Fruit fly (Drosophila melanogaster) whole organism, embryonic: ENCODE data around the gene CG13842.

Experiments used
- Bdp1 ChIP-seq: fragments of 200-800 bp; sonication (Bioruptor generic); optimal IDR thresholded peaks from 3 replicates; lab custom pipeline; 2016; ENCODE audit warnings: missing biosample characterization, missing genetic modification characterization
- CG10147 ChIP-seq: fragments of 200-800 bp; sonication (Bioruptor generic); optimal IDR thresholded peaks from 2 replicates; lab custom pipeline; 2019; ENCODE audit warnings: missing biosample characterization, mild to moderate bottlenecking, missing genetic modification characterization, moderate library complexity
- CG1024 ChIP-seq: fragments of 200-800 bp; sonication (Bioruptor generic); IDR thresholded peaks from 2 replicates; pipeline ENCODE4 v1.3.6; 2022; ENCODE audit warnings: missing biosample characterization, missing genetic modification characterization
- CG12219 ChIP-seq: fragments of 200-800 bp; sonication (Bioruptor generic); optimal IDR thresholded peaks from 3 replicates; lab custom pipeline; 2018; ENCODE audit warnings: missing biosample characterization, mild to moderate bottlenecking, missing genetic modification characterization
- CG13296 ChIP-seq: fragments of 200-800 bp; sonication (Bioruptor generic); optimal IDR thresholded peaks from 3 replicates; lab custom pipeline; 2018; ENCODE audit warnings: missing biosample characterization, mild to moderate bottlenecking, missing genetic modification characterization
- CG15011 ChIP-seq: fragments of 200-800 bp; sonication (Bioruptor generic); optimal IDR thresholded peaks from 3 replicates; lab custom pipeline; 2018; ENCODE audit warnings: missing biosample characterization, mild to moderate bottlenecking, missing genetic modification characterization
- CG15073 ChIP-seq: fragments of 200-800 bp; sonication (Bioruptor generic); optimal IDR thresholded peaks from 2 replicates; lab custom pipeline; 2016; ENCODE audit warnings: missing biosample characterization, missing genetic modification characterization
- CG17802 ChIP-seq: fragments of 200-800 bp; sonication (Bioruptor generic); optimal IDR thresholded peaks from 2 replicates; lab custom pipeline; 2018; ENCODE audit warnings: missing biosample characterization, mild to moderate bottlenecking, missing genetic modification characterization, moderate library complexity
- CG18011 ChIP-seq: fragments of 200-800 bp; sonication (Bioruptor generic); optimal IDR thresholded peaks from 2 replicates; lab custom pipeline; 2017; ENCODE audit warnings: missing biosample characterization, missing genetic modification characterization, mild to moderate bottlenecking, moderate library complexity, missing genotype
- CG18262 ChIP-seq: fragments of 200-800 bp; optimal IDR thresholded peaks from 3 replicates; lab custom pipeline; 2019; ENCODE audit warnings: missing biosample characterization, mild to moderate bottlenecking, missing genetic modification characterization, moderate library complexity
- CG34224 ChIP-seq: fragments of 200-800 bp; sonication (Bioruptor generic); IDR thresholded peaks from 3 replicates; pipeline ENCODE4 v1.3.6; 2022; ENCODE audit warnings: missing biosample characterization, missing genetic modification characterization; ENCODE audit not compliant: partially characterized antibody
- CG34376 ChIP-seq: fragments of 200-800 bp; sonication (Bioruptor generic); optimal IDR thresholded peaks from 2 replicates; lab custom pipeline; 2018; ENCODE audit warnings: missing biosample characterization, mild to moderate bottlenecking, missing genetic modification characterization
- CG4282 ChIP-seq: fragments of 200-800 bp; sonication (Bioruptor generic); optimal IDR thresholded peaks from 2 replicates; lab custom pipeline; 2016; ENCODE audit warnings: missing biosample characterization, missing genetic modification characterization
- CG4730 ChIP-seq: fragments of 200-800 bp; sonication (Bioruptor generic); IDR thresholded peaks from 2 replicates; pipeline ENCODE4 v1.3.6; 2022; ENCODE audit warnings: missing biosample characterization, missing genetic modification characterization
- CG6683 ChIP-seq: fragments of 200-800 bp; sonication (Bioruptor generic); optimal IDR thresholded peaks from 2 replicates; lab custom pipeline; 2017; ENCODE audit warnings: missing biosample characterization, mild to moderate bottlenecking, missing genetic modification characterization, missing genetic modification reagents
- CG7372 ChIP-seq: fragments of 200-800 bp; sonication (Bioruptor generic); IDR thresholded peaks from 2 replicates; pipeline ENCODE4 v1.3.6; 2022; ENCODE audit warnings: missing biosample characterization, missing genetic modification characterization
- CG7786 ChIP-seq: fragments of 200-800 bp; sonication (Bioruptor generic); optimal IDR thresholded peaks from 2 replicates; lab custom pipeline; 2016; ENCODE audit warnings: missing biosample characterization, missing genetic modification characterization
- CG9817 ChIP-seq: fragments of 200-800 bp; sonication (Bioruptor generic); optimal IDR thresholded peaks from 2 replicates; lab custom pipeline; 2018; ENCODE audit warnings: missing biosample characterization, mild to moderate bottlenecking, missing genetic modification characterization, moderate library complexity
- CkIIα-i1 ChIP-seq: fragments of 200-800 bp; sonication (Bioruptor generic); IDR thresholded peaks from 2 replicates; pipeline ENCODE4 v1.3.6; 2022; ENCODE audit warnings: missing biosample characterization, missing genetic modification characterization
- D19A ChIP-seq: fragments of 200-800 bp; optimal IDR thresholded peaks from 3 replicates; lab custom pipeline; 2019; ENCODE audit warnings: missing biosample characterization, mild to moderate bottlenecking, missing genetic modification characterization, moderate library complexity
- Dek ChIP-seq: fragments of 200-800 bp; sonication (Bioruptor generic); optimal IDR thresholded peaks from 3 replicates; lab custom pipeline; 2019; ENCODE audit warnings: missing biosample characterization, mild to moderate bottlenecking, missing genetic modification characterization, moderate library complexity
- Dll ChIP-seq: fragments of 200-800 bp; sonication (Bioruptor generic); IDR thresholded peaks from 4 replicates; pipeline ENCODE4 v1.3.6; 2022; ENCODE audit warnings: missing biosample characterization, missing genetic modification characterization; ENCODE audit not compliant: partially characterized antibody
- Doc2 ChIP-seq: fragments of 200-800 bp; sonication (Bioruptor generic); IDR thresholded peaks from 2 replicates; pipeline ENCODE4 v1.3.6; 2022; ENCODE audit warnings: missing biosample characterization, missing genetic modification characterization
- ERR ChIP-seq: fragments of 200-800 bp; sonication (Bioruptor generic); optimal IDR thresholded peaks from 2 replicates; lab custom pipeline; 2016; ENCODE audit warnings: missing biosample characterization, missing genetic modification characterization
- Ets65A ChIP-seq: fragments of 200-800 bp; sonication (Bioruptor generic); peaks from one replicate; lab custom pipeline; 2016; ENCODE audit warnings: missing biosample characterization, missing genetic modification characterization
- Gug ChIP-seq: fragments of 200-800 bp; sonication (Bioruptor generic); IDR thresholded peaks from 4 replicates; pipeline ENCODE4 v1.3.6; 2022; ENCODE audit warnings: missing biosample characterization, missing genetic modification characterization
- HmgZ ChIP-seq: fragments of 200-800 bp; sonication (Bioruptor generic); optimal IDR thresholded peaks from 2 replicates; lab custom pipeline; 2018; ENCODE audit warnings: missing biosample characterization, mild to moderate bottlenecking, missing genetic modification characterization
- Hsf ChIP-seq: fragments of 200-800 bp; sonication (Bioruptor generic); optimal IDR thresholded peaks from 3 replicates; lab custom pipeline; 2016; ENCODE audit warnings: missing biosample characterization, missing genetic modification characterization
- Med ChIP-seq: fragments of 200-800 bp; sonication (Bioruptor generic); peaks from one replicate; lab custom pipeline; 2016; ENCODE audit warnings: missing biosample characterization, missing genetic modification characterization, mild to moderate bottlenecking, inconsistent platforms, moderate library complexity
- NC2α ChIP-seq: fragments of 200-800 bp; sonication (Bioruptor generic); optimal IDR thresholded peaks from 2 replicates; lab custom pipeline; 2016; ENCODE audit warnings: missing biosample characterization, missing genetic modification characterization
- Nf-YB ChIP-seq: fragments of 200-800 bp; sonication (Bioruptor generic); optimal IDR thresholded peaks from 3 replicates; lab custom pipeline; 2019; ENCODE audit warnings: missing biosample characterization, mild to moderate bottlenecking, missing genetic modification characterization, moderate library complexity
- Sin3A ChIP-seq: fragments of >200 bp; optimal IDR thresholded peaks from 2 replicates; lab custom pipeline; 2018
- Spps ChIP-seq: fragments of 200-800 bp; sonication (Bioruptor generic); optimal IDR thresholded peaks from 2 replicates; lab custom pipeline; 2018; ENCODE audit warnings: missing biosample characterization, mild to moderate bottlenecking, missing genetic modification characterization
- bab2 ChIP-seq: fragments of 200-800 bp; sonication (Bioruptor generic); optimal IDR thresholded peaks from 2 replicates; lab custom pipeline; 2016; ENCODE audit warnings: missing biosample characterization, missing genetic modification characterization
- cas ChIP-seq: fragments of 200-800 bp; sonication (Bioruptor generic); IDR thresholded peaks from 2 replicates; pipeline ENCODE4 v1.3.6; 2022; ENCODE audit warnings: missing biosample characterization, missing genetic modification characterization
- dati ChIP-seq: fragments of 200-800 bp; sonication (Bioruptor generic); IDR thresholded peaks from 2 replicates; pipeline ENCODE4 v1.3.6; 2022; ENCODE audit warnings: missing biosample characterization, missing genetic modification characterization
- eve ChIP-seq, 2 experiments: fragments of >200 bp; optimal IDR thresholded peaks; 2 replicates each; lab custom pipeline; 2017; ENCODE audit warnings: missing biosample characterization in 2 of 2, missing genetic modification characterization in 2 of 2
- gcm2 ChIP-seq: fragments of 200-800 bp; sonication (Bioruptor generic); optimal IDR thresholded peaks from 2 replicates; lab custom pipeline; 2016; ENCODE audit warnings: missing biosample characterization, missing genetic modification characterization
- hb ChIP-seq: fragments of 200-800 bp; sonication (Bioruptor generic); IDR thresholded peaks from 3 replicates; pipeline ENCODE4 v1.3.6; 2022; ENCODE audit warnings: missing biosample characterization, missing genetic modification characterization; ENCODE audit not compliant: partially characterized antibody
- hth ChIP-seq: fragments of >200 bp; optimal IDR thresholded peaks from 2 replicates; lab custom pipeline; 2017; ENCODE audit warnings: inconsistent platforms
- lov ChIP-seq, 2 experiments: fragments of 200-800 bp in 1 of 2; fragments of >200 bp in 1 of 2; sonication (Bioruptor generic) in 1 of 2; IDR thresholded peaks in 1 of 2; optimal IDR thresholded peaks in 1 of 2; 2 replicates in 1 of 2; 3 replicates in 1 of 2; pipeline versions ENCODE4 v1.3.6 to Lab custom; 2017 to 2022; ENCODE audit warnings: missing biosample characterization in 1 of 2, missing genetic modification characterization in 1 of 2
- mirr ChIP-seq: fragments of 200-800 bp; sonication (Bioruptor generic); optimal IDR thresholded peaks from 3 replicates; lab custom pipeline; 2018; ENCODE audit warnings: missing biosample characterization, mild to moderate bottlenecking, missing genetic modification characterization
- oc ChIP-seq: fragments of 200-800 bp; sonication (Bioruptor generic); optimal IDR thresholded peaks from 2 replicates; lab custom pipeline; 2018; ENCODE audit warnings: missing biosample characterization, mild to moderate bottlenecking, missing genetic modification characterization, moderate library complexity
- org-1 ChIP-seq: fragments of 200-800 bp; sonication (Bioruptor generic); optimal IDR thresholded peaks from 2 replicates; lab custom pipeline; 2017; ENCODE audit warnings: missing biosample characterization, missing genetic modification characterization
- prd ChIP-seq, 3 experiments: fragments of >200 bp in 2 of 3; fragments of 200-800 bp in 1 of 3; sonication (Bioruptor generic) in 1 of 3; optimal IDR thresholded peaks in 2 of 3; IDR thresholded peaks in 1 of 3; 2 replicates in 2 of 3; 3 replicates in 1 of 3; pipeline versions ENCODE4 v1.3.6 to Lab custom; 2017 to 2022; ENCODE audit warnings: missing biosample characterization in 1 of 3, missing genetic modification characterization in 1 of 3
- pzg ChIP-seq: fragments of 200-800 bp; sonication (Bioruptor generic); optimal IDR thresholded peaks from 3 replicates; lab custom pipeline; 2018; ENCODE audit warnings: missing biosample characterization, mild to moderate bottlenecking, missing genetic modification characterization, moderate library complexity
- repo ChIP-seq: fragments of 200-800 bp; sonication (Bioruptor generic); optimal IDR thresholded peaks from 2 replicates; lab custom pipeline; 2016; ENCODE audit warnings: missing biosample characterization, missing genetic modification characterization
- sob ChIP-seq: fragments of 200-800 bp; sonication (Bioruptor generic); IDR thresholded peaks from 2 replicates; pipeline ENCODE4 v1.3.6; 2022; ENCODE audit warnings: missing biosample characterization, missing genetic modification characterization
- stwl ChIP-seq: fragments of 200-800 bp; sonication (Bioruptor generic); optimal IDR thresholded peaks from 3 replicates; lab custom pipeline; 2018; ENCODE audit warnings: missing biosample characterization, mild to moderate bottlenecking, missing genetic modification characterization, moderate library complexity
- tio ChIP-seq: fragments of 200-800 bp; sonication (Bioruptor generic); optimal IDR thresholded peaks from 2 replicates; lab custom pipeline; 2017; ENCODE audit warnings: missing biosample characterization, missing genetic modification characterization, inconsistent platforms
- tx ChIP-seq: fragments of 200-800 bp; sonication (Bioruptor generic); optimal IDR thresholded peaks from 2 replicates; lab custom pipeline; 2016; ENCODE audit warnings: missing biosample characterization, missing genetic modification characterization
- z ChIP-seq: fragments of 200-800 bp; sonication (Bioruptor generic); IDR thresholded peaks from 3 replicates; pipeline ENCODE4 v1.3.6; 2022; ENCODE audit warnings: missing biosample characterization, missing genetic modification characterization

CG13842 gene

DNA sequence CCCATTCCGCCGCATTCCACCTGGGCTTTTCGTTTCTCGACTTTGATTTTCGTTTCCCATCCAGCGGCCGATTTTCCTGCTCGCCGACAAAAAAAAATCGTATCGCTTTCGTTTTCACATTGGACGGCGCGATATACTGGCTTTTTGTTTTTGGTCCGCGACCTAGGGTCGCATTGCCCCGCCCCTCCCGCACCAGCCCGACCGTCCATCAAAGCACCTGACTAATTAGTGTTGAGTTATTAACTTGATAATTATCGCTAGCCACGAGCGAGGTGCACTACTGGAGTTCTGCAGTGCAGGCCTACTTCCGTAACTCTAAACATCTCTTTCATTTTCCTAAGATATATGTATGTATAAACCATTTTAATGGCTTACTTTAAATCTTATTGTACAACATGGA is 44.6 kb upstream of the CG13842 start (continued):
- TF ChIP-seq CG18262 (no peak), sob (GFP tag; lab: Robert Waterston, UW) (no peak), CG13296 (GFP tag; lab: Kevin White, UChicago) (no peak), org-1 (GFP tag; lab: Kevin White, UChicago) (no peak), D19A (tag; lab: Kevin White, UChicago) (no peak), CG7786 (GFP tag; lab: Kevin White, UChicago) (no peak), hth (lab: Kevin White, UChicago) (no peak), z (GFP tag; lab: Robert Waterston, UW) (no peak), Sin3A (lab: Kevin White, UChicago) (no peak), gcm2 (GFP tag; lab: Kevin White, UChicago) (no peak), CG15073 (GFP tag; lab: Kevin White, UChicago) (no peak), repo (GFP tag; lab: Kevin White, UChicago) (no peak), CG15011 (GFP tag; lab: Kevin White, UChicago) (no peak), CG9817 (tag; lab: Kevin White, UChicago) (no peak), Med (peak; percentile 20), lov (optimal IDR thresholded peaks at IDR 0.05; lab: Kevin White, UChicago) (no peak), lov (GFP tag; IDR thresholded peaks at IDR 0.05; lab: Robert Waterston, UW) (no peak), Spps (tag; lab: Kevin White, UChicago) (no peak), CG17802 (tag; lab: Kevin White, UChicago) (no peak), CG6683 (GFP tag; lab: Kevin White, UChicago) (no peak), CG1024 (GFP tag; lab: Robert Waterston, UW) (no peak), prd (optimal IDR thresholded peaks at IDR 0.05; lab: Kevin White, UChicago) (no peak), prd (GFP tag; IDR thresholded peaks at IDR 0.05; lab: Robert Waterston, UW) (no peak), CG7372 (GFP tag; lab: Robert Waterston, UW) (no peak), Doc2 (GFP tag; lab: Robert Waterston, UW) (no peak), CkIIα-i1 (no peak), CG4730 (GFP tag; lab: Robert Waterston, UW) (no peak), oc (tag; lab: Kevin White, UChicago) (peak; percentile 18), tio (GFP tag; lab: Kevin White, UChicago) (no peak), hb (GFP tag; lab: Robert Waterston, UW) (no peak), tx (GFP tag; lab: Kevin White, UChicago) (no peak), cas (GFP tag; lab: Robert Waterston, UW) (no peak), Hsf (GFP tag; lab: Kevin White, UChicago) (no peak), eve (GFP tag; optimal IDR thresholded peaks at IDR 0.05; lab: Kevin White, UChicago) (no peak), NC2α (GFP tag; lab: Kevin White, UChicago) (no peak), CG18011 (GFP tag; lab: Kevin White, UChicago) (no peak), HmgZ (no peak), CG12219 (GFP tag; lab: Kevin White, UChicago) (no peak), CG4282 (GFP tag; lab: Kevin White, UChicago) (no peak), Ets65A (GFP tag; lab: Kevin White, UChicago) (no peak), Nf-YB (no peak), CG10147 (GFP tag; lab: Kevin White, UChicago) (no peak), Bdp1 (GFP tag; lab: Kevin White, UChicago) (no peak), dati (GFP tag; lab: Robert Waterston, UW) (no peak), Dek (tag; lab: Kevin White, UChicago) (no peak), pzg (GFP tag; lab: Kevin White, UChicago) (no peak), bab2 (GFP tag; lab: Kevin White, UChicago) (no peak), ERR (GFP tag; lab: Kevin White, UChicago) (no peak), CG34224 (no peak), mirr (GFP tag; lab: Kevin White, UChicago) (no peak), stwl (tag; lab: Kevin White, UChicago) (no peak), Dll (no peak; the same call in 3 of the 4 replicates), CG34376 (GFP tag; lab: Kevin White, UChicago) (no peak), Gug (GFP tag; lab: Robert Waterston, UW) (no peak)
